Fruit fly (Drosophila melanogaster) whole organism, wandering third instar larva: Measurements from ENCODE around the gene CG42393.

ENCODE experiments used
- Abd-B ChIP-seq: fragments of >200 bp; optimal IDR thresholded peaks from 2 replicates; lab custom pipeline; 2017; ENCODE audit warnings: missing biosample characterization, missing genetic modification characterization
- CG32264 ChIP-seq: fragments of 200-800 bp; sonication (Bioruptor generic); optimal IDR thresholded peaks from 2 replicates; lab custom pipeline; 2016; ENCODE audit warnings: missing biosample characterization, missing genetic modification characterization
- CG9705 ChIP-seq: fragments of 200-800 bp; sonication (Bioruptor generic); optimal IDR thresholded peaks from 2 replicates; lab custom pipeline; 2018; ENCODE audit warnings: missing biosample characterization, mild to moderate bottlenecking, missing genetic modification characterization
- CrebA ChIP-seq: fragments of 200-800 bp; sonication (Bioruptor generic); optimal IDR thresholded peaks from 2 replicates; lab custom pipeline; 2016; ENCODE audit warnings: missing biosample characterization, mild to moderate bottlenecking, missing genetic modification characterization, borderline replicate concordance
- Dfd ChIP-seq: fragments of >200 bp; optimal IDR thresholded peaks from 2 replicates; lab custom pipeline; 2017; ENCODE audit warnings: missing biosample characterization, missing genetic modification characterization
- Dif ChIP-seq: fragments of 200-275, 200-300 bp; sonication (Bioruptor generic); optimal IDR thresholded peaks from 2 replicates; lab custom pipeline; 2018; ENCODE audit warnings: missing biosample characterization, missing genetic modification characterization; ENCODE audit not compliant: partially characterized antibody
- GATAd ChIP-seq: sonication (Bioruptor generic); optimal IDR thresholded peaks from 2 replicates; lab custom pipeline; 2016; ENCODE audit warnings: missing biosample characterization, missing genetic modification characterization
- HLH106 ChIP-seq: fragments of 200-800 bp; optimal IDR thresholded peaks from 3 replicates; lab custom pipeline; 2019; ENCODE audit warnings: missing biosample characterization, mild to moderate bottlenecking, missing genetic modification characterization, moderate library complexity
- Hnf4 ChIP-seq: fragments of 200-800 bp; sonication (Bioruptor generic); optimal IDR thresholded peaks from 2 replicates; lab custom pipeline; 2016; ENCODE audit warnings: missing biosample characterization, mild to moderate bottlenecking, missing genetic modification characterization
- Hr78 ChIP-seq: fragments of >200 bp; optimal IDR thresholded peaks from 2 replicates; lab custom pipeline; 2017; ENCODE audit warnings: missing biosample characterization, missing genetic modification characterization
- Hr83 ChIP-seq: fragments of 200-300 bp; sonication (Bioruptor generic); optimal IDR thresholded peaks from 2 replicates; lab custom pipeline; 2016; ENCODE audit warnings: missing biosample characterization, mild to moderate bottlenecking, missing genetic modification characterization, moderate library complexity; ENCODE audit not compliant: poor library complexity, severe bottlenecking
- Jra ChIP-seq: sonication (Bioruptor generic); optimal IDR thresholded peaks from 2 replicates; lab custom pipeline; 2016; ENCODE audit warnings: missing biosample characterization, missing genetic modification characterization
- Mio ChIP-seq: sonication (Bioruptor generic); optimal IDR thresholded peaks from 2 replicates; lab custom pipeline; 2016; ENCODE audit warnings: missing biosample characterization, missing genetic modification characterization
- Myc ChIP-seq: fragments of >200 bp; optimal IDR thresholded peaks from 2 replicates; lab custom pipeline; 2017
- N ChIP-seq: fragments of >200 bp; optimal IDR thresholded peaks from 2 replicates; lab custom pipeline; 2018; ENCODE audit warnings: missing biosample characterization, missing external identifiers, missing genetic modification characterization
- OdsH ChIP-seq: fragments of 200-800 bp; sonication (Bioruptor generic); optimal IDR thresholded peaks from 2 replicates; lab custom pipeline; 2016; ENCODE audit warnings: missing biosample characterization, mild to moderate bottlenecking, missing genetic modification characterization
- Rel ChIP-seq, 2 experiments: fragments of 200-800 bp; sonication (Bioruptor generic) in 1 of 2; optimal IDR thresholded peaks; 2 replicates in 1 of 2; 3 replicates in 1 of 2; lab custom pipeline; 2016 to 2019; ENCODE audit warnings: mild to moderate bottlenecking in 2 of 2, missing biosample characterization in 2 of 2, missing genetic modification characterization in 2 of 2, moderate library complexity in 1 of 2
- Sp1 ChIP-seq: fragments of 200-800 bp; sonication (Bioruptor generic); optimal IDR thresholded peaks from 3 replicates; lab custom pipeline; 2019; ENCODE audit warnings: missing biosample characterization, mild to moderate bottlenecking, missing genetic modification characterization, moderate library complexity
- Vsx2 ChIP-seq: fragments of 200-300, 225-300 bp; sonication (Bioruptor generic); optimal IDR thresholded peaks from 2 replicates; lab custom pipeline; 2018; ENCODE audit warnings: missing biosample characterization, missing genetic modification characterization; ENCODE audit not compliant: partially characterized antibody
- br ChIP-seq: fragments of 200-800 bp; sonication (Bioruptor generic); optimal IDR thresholded peaks from 2 replicates; lab custom pipeline; 2016; ENCODE audit warnings: missing biosample characterization, missing genetic modification characterization
- brk ChIP-seq: fragments of 200-800 bp; sonication (Bioruptor generic); optimal IDR thresholded peaks from 2 replicates; lab custom pipeline; 2016; ENCODE audit warnings: missing biosample characterization, mild to moderate bottlenecking, missing genetic modification characterization
- dl ChIP-seq, 2 experiments: fragments of 175-275, 200-275 bp in 1 of 2; fragments of 200-275 bp in 1 of 2; sonication (Bioruptor generic); optimal IDR thresholded peaks; lab custom pipeline; 2018; ENCODE audit warnings: mild to moderate bottlenecking in 2 of 2, missing biosample characterization in 2 of 2, missing genetic modification characterization in 2 of 2, moderate library complexity in 2 of 2; ENCODE audit not compliant: partially characterized antibody in 2 of 2, insufficient read depth in 1 of 2
- dmrt93B ChIP-seq: fragments of 200-800 bp; sonication (Bioruptor generic); optimal IDR thresholded peaks from 2 replicates; lab custom pipeline; 2018; ENCODE audit warnings: missing biosample characterization, mild to moderate bottlenecking, missing genetic modification characterization
- dsf ChIP-seq: sonication (Bioruptor generic); optimal IDR thresholded peaks from 2 replicates; lab custom pipeline; 2016; ENCODE audit warnings: missing biosample characterization, missing genetic modification characterization, borderline replicate concordance
- ey ChIP-seq: fragments of 200-800 bp; sonication (Bioruptor generic); optimal IDR thresholded peaks from 2 replicates; lab custom pipeline; 2016; ENCODE audit warnings: missing biosample characterization, missing genetic modification characterization
- foxo ChIP-seq, 2 experiments: fragments of 200-800 bp; sonication (Bioruptor generic); optimal IDR thresholded peaks; 2 replicates in 1 of 2; 3 replicates in 1 of 2; lab custom pipeline; 2016 to 2017; ENCODE audit warnings: missing biosample characterization in 2 of 2, missing genetic modification characterization in 2 of 2
- fru ChIP-seq: fragments of 200-800 bp; sonication (Bioruptor generic); optimal IDR thresholded peaks from 3 replicates; lab custom pipeline; 2016; ENCODE audit warnings: missing biosample characterization, mild to moderate bottlenecking, missing genetic modification characterization
- h ChIP-seq: fragments of 200-800 bp; sonication (Bioruptor generic); optimal IDR thresholded peaks from 3 replicates; lab custom pipeline; 2016; ENCODE audit warnings: missing biosample characterization, mild to moderate bottlenecking, missing genetic modification characterization
- jim ChIP-seq: fragments of 175-275, 200-325 bp; sonication (Bioruptor generic); optimal IDR thresholded peaks from 2 replicates; lab custom pipeline; 2016; ENCODE audit warnings: missing biosample characterization, mild to moderate bottlenecking, missing genetic modification characterization
- lola ChIP-seq: fragments of >200 bp; optimal IDR thresholded peaks from 2 replicates; lab custom pipeline; 2017; ENCODE audit warnings: missing biosample characterization, missing genetic modification characterization
- pan ChIP-seq: fragments of >200 bp; optimal IDR thresholded peaks from 2 replicates; lab custom pipeline; 2017
- psq ChIP-seq: fragments of 200-800 bp; sonication (Bioruptor generic); optimal IDR thresholded peaks from 3 replicates; lab custom pipeline; 2017; ENCODE audit warnings: missing biosample characterization, mild to moderate bottlenecking, missing genetic modification characterization, moderate library complexity
- rgr ChIP-seq: fragments of 200-800 bp; sonication (Bioruptor generic); optimal IDR thresholded peaks from 3 replicates; lab custom pipeline; 2016; ENCODE audit warnings: missing biosample characterization, mild to moderate bottlenecking, missing genetic modification characterization
- sage ChIP-seq: fragments of 200-800 bp; sonication (Bioruptor generic); optimal IDR thresholded peaks from 2 replicates; lab custom pipeline; 2016; ENCODE audit warnings: missing biosample characterization, mild to moderate bottlenecking, missing genetic modification characterization
- sv ChIP-seq: fragments of 200-800 bp; sonication (Bioruptor generic); optimal IDR thresholded peaks from 3 replicates; lab custom pipeline; 2016; ENCODE audit warnings: missing biosample characterization, missing genetic modification characterization
- tai ChIP-seq: sonication (Bioruptor generic); optimal IDR thresholded peaks from 2 replicates; lab custom pipeline; 2016; ENCODE audit warnings: missing biosample characterization, missing genetic modification characterization
- usp ChIP-seq: fragments of >200 bp; optimal IDR thresholded peaks from 2 replicates; lab custom pipeline; 2017; ENCODE audit warnings: missing biosample characterization, missing genetic modification characterization
- woc ChIP-seq: sonication (Bioruptor generic); optimal IDR thresholded peaks from 2 replicates; lab custom pipeline; 2016; ENCODE audit warnings: missing biosample characterization, mild to moderate bottlenecking, missing genetic modification characterization

The CG42393 gene

dm6 chr3L:18007413-18008164 is 34.9 kb upstream of the CG42393 start:
- TF ChIP-seq h (GFP tag; lab: Kevin White, UChicago) (no peak), CrebA (GFP tag; lab: Kevin White, UChicago) (peak; percentile 78), Hnf4 (GFP tag; lab: Kevin White, UChicago) (peak; percentile 37), pan (lab: Kevin White, UChicago) (no peak), dsf (GFP tag; lab: Kevin White, UChicago) (no peak), psq (peak; percentile 88), Jra (no peak), rgr (GFP tag; lab: Kevin White, UChicago) (no peak), Vsx2 (GFP tag; lab: Kevin White, UChicago) (peak; percentile 13), sv (GFP tag; lab: Kevin White, UChicago) (no peak), brk (GFP tag; lab: Kevin White, UChicago) (peak; percentile 17), fru (GFP tag; lab: Kevin White, UChicago) (peak; percentile 45), Rel (GFP tag; optimal IDR thresholded peaks at IDR 0.05; lab: Kevin White, UChicago) (peak; percentile 70), Rel (tag; optimal IDR thresholded peaks at IDR 0.05; lab: Kevin White, UChicago) (peak; percentile 43), usp (no peak), Myc (no peak), Hr83 (GFP tag; lab: Kevin White, UChicago) (no peak), ey (GFP tag; lab: Kevin White, UChicago) (no peak), CG9705 (GFP tag; lab: Kevin White, UChicago) (no peak), dl (GFP tag; optimal IDR thresholded peaks at IDR 0.05; lab: Kevin White, UChicago; ENCODE audit: insufficient read depth in 1 of 2, partially characterized antibody in 2 of 2) (peak in 1 of 2 experiments; percentile 18), lola (no peak), woc (GFP tag; lab: Kevin White, UChicago) (peak; percentile 13), CG32264 (no peak), tai (peak; percentile 68), Abd-B (GFP tag; lab: Kevin White, UChicago) (no peak), OdsH (GFP tag; lab: Kevin White, UChicago) (no peak), Dif (GFP tag; lab: Kevin White, UChicago) (peak; percentile 43), foxo (GFP tag; optimal IDR thresholded peaks at IDR 0.05; lab: Kevin White, UChicago) (no peak)
- TF ChIP-seq, all 38 proteins: peak for 11

DNA sequence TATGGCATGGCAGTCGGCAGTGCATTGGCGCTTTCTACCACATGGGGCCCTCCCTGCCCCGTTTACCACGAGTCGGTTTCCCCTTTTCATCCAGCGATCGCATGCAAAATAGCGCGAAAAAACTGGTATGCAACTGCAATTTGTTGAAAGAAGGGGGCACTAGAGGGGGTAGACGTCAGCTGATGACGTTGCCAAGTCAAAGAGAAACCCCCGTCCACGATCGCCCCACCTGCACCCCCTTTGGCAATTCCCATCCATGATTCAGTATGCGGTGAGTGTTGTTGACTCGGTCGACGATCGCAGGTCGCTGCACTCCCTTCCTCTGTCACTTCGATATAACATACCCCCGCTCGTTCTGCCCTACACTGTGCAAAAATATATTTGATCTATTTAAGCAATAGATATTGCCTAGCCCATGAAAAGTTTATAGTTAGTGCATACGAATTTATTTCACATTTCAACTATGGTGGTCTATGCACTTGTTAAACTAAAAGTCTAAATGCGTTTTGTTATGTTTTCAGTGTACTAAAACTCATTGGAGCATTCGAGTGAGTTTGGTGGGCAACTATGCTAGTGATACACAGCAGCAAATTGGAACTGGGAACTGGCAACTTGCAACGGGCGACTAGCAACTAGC is 33.7 kb upstream of the CG42393 start:
- TF ChIP-seq woc (GFP tag; lab: Kevin White, UChicago): peak; percentile 80
- TF ChIP-seq usp: no peak
- peak; percentile 12 for TF ChIP-seq Rel (GFP tag; optimal IDR thresholded peaks at IDR 0.05; lab: Kevin White, UChicago)
- peak; percentile 94 for TF ChIP-seq Rel (tag; optimal IDR thresholded peaks at IDR 0.05; lab: Kevin White, UChicago)
- TF ChIP-seq tai: peak; percentile 88
- no peak for TF ChIP-seq sv (GFP tag; lab: Kevin White, UChicago)
- TF ChIP-seq HLH106: peak; percentile 82
- TF ChIP-seq CrebA (GFP tag; lab: Kevin White, UChicago): peak; percentile 37
- TF ChIP-seq Abd-B (GFP tag; lab: Kevin White, UChicago): no peak
- peak; percentile 80 for TF ChIP-seq Jra
- peak; percentile 39 for TF ChIP-seq CG9705 (GFP tag; lab: Kevin White, UChicago)
- peak; percentile 27 for TF ChIP-seq Mio
- no peak for TF ChIP-seq Vsx2 (GFP tag; lab: Kevin White, UChicago)
- TF ChIP-seq Dfd (GFP tag; lab: Kevin White, UChicago): no peak
- TF ChIP-seq sage (GFP tag; lab: Kevin White, UChicago): peak; percentile 84
- TF ChIP-seq foxo (GFP tag; optimal IDR thresholded peaks at IDR 0.05; lab: Kevin White, UChicago): peak; percentile 69 to 87
- TF ChIP-seq OdsH (GFP tag; lab: Kevin White, UChicago): peak; percentile 83
- peak; percentile 89 for TF ChIP-seq ey (GFP tag; lab: Kevin White, UChicago)
- peak; percentile 64 for TF ChIP-seq brk (GFP tag; lab: Kevin White, UChicago)
- TF ChIP-seq br (GFP tag; lab: Kevin White, UChicago): peak; percentile 91
- TF ChIP-seq pan (lab: Kevin White, UChicago): no peak
- peak; percentile 79 for TF ChIP-seq psq
- TF ChIP-seq GATAd (GFP tag; lab: Kevin White, UChicago): no peak
- peak; percentile 65 for TF ChIP-seq dsf (GFP tag; lab: Kevin White, UChicago)
- peak; percentile 68 for TF ChIP-seq dmrt93B (GFP tag; lab: Kevin White, UChicago)
- peak; percentile 87 for TF ChIP-seq fru (GFP tag; lab: Kevin White, UChicago)
- TF ChIP-seq Sp1 (GFP tag; lab: Kevin White, UChicago): peak; percentile 78
- peak; percentile 44 for TF ChIP-seq Hr83 (GFP tag; lab: Kevin White, UChicago)
- TF ChIP-seq Myc: no peak
- TF ChIP-seq N: no peak
- peak; percentile 89 for TF ChIP-seq rgr (GFP tag; lab: Kevin White, UChicago)
- TF ChIP-seq CG32264: peak; percentile 89
- no peak for TF ChIP-seq Dif (GFP tag; lab: Kevin White, UChicago)
- TF ChIP-seq Hnf4 (GFP tag; lab: Kevin White, UChicago): peak; percentile 87
- TF ChIP-seq lola: no peak
- no peak for TF ChIP-seq jim (GFP tag; lab: Kevin White, UChicago)
- no peak for TF ChIP-seq Hr78 (GFP tag; lab: Kevin White, UChicago)
- TF ChIP-seq h (GFP tag; lab: Kevin White, UChicago): peak; percentile 91
- TF ChIP-seq dl (GFP tag; optimal IDR thresholded peaks at IDR 0.05; lab: Kevin White, UChicago; ENCODE audit: insufficient read depth in 1 of 2, partially characterized antibody in 2 of 2): no peak
